Fruit fly (Drosophila melanogaster) whole organism, larva: ENCODE data around the gene Targ3.
A peak's percentile ranks its signal among the peaks of the same experiment; 100 is the strongest.

ENCODE experiments used
- noc ChIP-seq: fragments of 200-800 bp; sonication (Bioruptor generic); optimal IDR thresholded peaks from 3 replicates; lab custom pipeline; 2019; ENCODE audit warnings: missing biosample characterization, mild to moderate bottlenecking, missing genetic modification characterization, moderate library complexity

Gene Targ3

dm6 chr3L:21196563-21196962, at the start of gene Targ3, which contains the start of gene park:
Targ3 (plus strand) TSS chr3L:21196831.
park (minus strand) TSS chr3L:21196853.
- TF ChIP-seq noc (tag; lab: Kevin White, UChicago): no peak

dm6 chr3L:21171905-21172304, 24.7 kb upstream of the Targ3 start, which contains the start of gene Ac78C:
Ac78C (minus strand) TSS chr3L:21171930.
- peak; percentile 93 for TF ChIP-seq noc (tag; lab: Kevin White, UChicago)

dm6 chr3L:21172527-21173253, 23.9 kb upstream of the Targ3 start, which contains the start of the genes chb and AsnS:
chb (plus strand) TSS chr3L:21172853.
AsnS (plus strand) TSS chr3L:21173118.
- TF ChIP-seq noc (tag; lab: Kevin White, UChicago): peak; percentile 95

- no peak for TF ChIP-seq noc (tag; lab: Kevin White, UChicago)
These were observed 21.7 kb upstream of the Targ3 start for dm6 chr3L:21174962-21175361.

dm6 chr3L:21175531-21176271, 20.9 kb upstream of the Targ3 start:
- TF ChIP-seq noc (tag; lab: Kevin White, UChicago): peak; percentile 17

dm6 chr3L:21176276-21176934, 20.2 kb upstream of the Targ3 start:
- no peak for TF ChIP-seq noc (tag; lab: Kevin White, UChicago)

- peak; percentile 71 for TF ChIP-seq noc (tag; lab: Kevin White, UChicago)
These were observed 19.6 kb upstream of the Targ3 start for dm6 chr3L:21176935-21177581.

dm6 chr3L:21185622-21186021, 11.0 kb upstream of the Targ3 start:
- no peak for TF ChIP-seq noc (tag; lab: Kevin White, UChicago)

dm6 chr3L:21186487-21186886, 10.1 kb upstream of the Targ3 start:
- TF ChIP-seq noc (tag; lab: Kevin White, UChicago): no peak

dm6 chr3L:21192024-21192423, 4.6 kb upstream of the Targ3 start:
- TF ChIP-seq noc (tag; lab: Kevin White, UChicago): no peak

- no peak for TF ChIP-seq noc (tag; lab: Kevin White, UChicago)
These were observed 3.5 kb upstream of the Targ3 start, which contains the start of gene CG42337 for dm6 chr3L:21193170-21193569. CG42337 (minus strand) TSS chr3L:21193363.

- TF ChIP-seq noc (tag; lab: Kevin White, UChicago): no peak
These were observed 2.2 kb upstream of the Targ3 start for dm6 chr3L:21194392-21194925.

- TF ChIP-seq noc (tag; lab: Kevin White, UChicago): no peak
These were observed 4.0 kb downstream of the Targ3 start for dm6 chr3L:21200587-21200986.

dm6 chr3L:21201246-21201896, 4.7 kb downstream of the Targ3 start:
- no peak for TF ChIP-seq noc (tag; lab: Kevin White, UChicago)
